Fruit fly (Drosophila melanogaster): Measurements from ENCODE around the gene hec.

The hec gene

dm6 chrX:12906914-12907313, 50.3 kb downstream of the hec start, which contains the start of gene mRpL49 (continued):
- TF ChIP-seq HmgZ (tag; optimal IDR thresholded peaks at IDR 0.05): no peak
- no peak for TF ChIP-seq wor (GFP tag; IDR thresholded peaks at IDR 0.05)
- no peak for TF ChIP-seq CG15601 (tag; optimal IDR thresholded peaks at IDR 0.05)
- peak; percentile 71 for TF ChIP-seq Dref (GFP tag; IDR thresholded peaks at IDR 0.05)
- no peak for TF ChIP-seq CG8281 (tag; optimal IDR thresholded peaks at IDR 0.05)
- no peak for TF ChIP-seq CG9609 (GFP tag; optimal IDR thresholded peaks at IDR 0.05)
- TF ChIP-seq Ets65A (GFP tag): no peak
- TF ChIP-seq Dll (GFP tag; IDR thresholded peaks at IDR 0.05; ENCODE audit: partially characterized antibody): peak; percentile 21; the same call in 1 of the 4 replicates
- no peak for TF ChIP-seq ap (GFP tag; IDR thresholded peaks at IDR 0.05)
- TF ChIP-seq H2.0 (GFP tag; IDR thresholded peaks at IDR 0.05): no peak
- no peak for TF ChIP-seq CG2678 (tag; optimal IDR thresholded peaks at IDR 0.05)
- no peak for TF ChIP-seq caup (GFP tag; optimal IDR thresholded peaks at IDR 0.05; ENCODE audit: severe bottlenecking)
- TF ChIP-seq CG11456 (GFP tag; IDR thresholded peaks at IDR 0.05): no peak
- no peak for TF ChIP-seq toy (GFP tag; IDR thresholded peaks at IDR 0.05)
- no peak for TF ChIP-seq CG6854 (GFP tag; optimal IDR thresholded peaks at IDR 0.05)
- no peak for TF ChIP-seq Rfx (GFP tag; IDR thresholded peaks at IDR 0.05)
- TF ChIP-seq CG8290 (GFP tag; optimal IDR thresholded peaks at IDR 0.05): no peak
- TF ChIP-seq CG8290 (tag; optimal IDR thresholded peaks at IDR 0.05): peak in 1 of 2 experiments; percentile 23

dm6 chrX:12905901-12906689, 51.2 kb downstream of the hec start, which contains the start of gene CG4404:
Gene CG4404 (minus strand): TSS chrX:12906018.
- no peak for TF ChIP-seq CG10462 (GFP tag; optimal IDR thresholded peaks at IDR 0.05)
- TF ChIP-seq Ptx1 (GFP tag; IDR thresholded peaks at IDR 0.05): 0 out of 2 replicates have a peak, but pooled peaks have one; percentile 14
- TF ChIP-seq Drgx (GFP tag; IDR thresholded peaks at IDR 0.05): 0 out of 2 replicates have a peak, but pooled peaks have one; percentile 7
- no peak for TF ChIP-seq ab (GFP tag; optimal IDR thresholded peaks at IDR 0.05)
- no peak for TF ChIP-seq gce (GFP tag; IDR thresholded peaks at IDR 0.05)
- 0 out of 3 replicates have a peak, but pooled peaks have one; percentile 24 for TF ChIP-seq vnd (GFP tag; IDR thresholded peaks at IDR 0.05; ENCODE audit: partially characterized antibody)
- TF ChIP-seq chinmo (GFP tag; IDR thresholded peaks at IDR 0.05; ENCODE audit: partially characterized antibody): 0 out of 4 replicates have a peak, but pooled peaks have one; percentile 35
- no peak for TF ChIP-seq az2 (GFP tag; optimal IDR thresholded peaks at IDR 0.05)
- TF ChIP-seq Myb (GFP tag; optimal IDR thresholded peaks at IDR 0.05): peak; percentile 19
- 0 out of 3 replicates have a peak, but pooled peaks have one; percentile 26 for TF ChIP-seq CG7963 (GFP tag; IDR thresholded peaks at IDR 0.05; ENCODE audit: partially characterized antibody)
- 0 out of 3 replicates have a peak, but pooled peaks have one; percentile 12 for TF ChIP-seq zen2 (GFP tag; IDR thresholded peaks at IDR 0.05; ENCODE audit: partially characterized antibody)
- TF ChIP-seq cg (GFP tag; optimal IDR thresholded peaks at IDR 0.05): peak; percentile 49
- peak; percentile 24; the same call in 1 of the 2 replicates for TF ChIP-seq sna (GFP tag; IDR thresholded peaks at IDR 0.05; ENCODE audit: partially characterized antibody)
- no peak for TF ChIP-seq Oli (tag; optimal IDR thresholded peaks at IDR 0.05)
- TF ChIP-seq stwl (tag; optimal IDR thresholded peaks at IDR 0.05): peak; percentile 20
- TF ChIP-seq sisA (GFP tag; IDR thresholded peaks at IDR 0.05): no peak
- no peak for TF ChIP-seq CG10321 (GFP tag; IDR thresholded peaks at IDR 0.05)
- no peak for TF ChIP-seq prd (optimal IDR thresholded peaks at IDR 0.05)
- no peak for TF ChIP-seq prd (GFP tag; IDR thresholded peaks at IDR 0.05)
- 0 out of 3 replicates have a peak, but pooled peaks have one; percentile 39 for TF ChIP-seq Opbp (GFP tag; IDR thresholded peaks at IDR 0.05; ENCODE audit: partially characterized antibody)
- no peak for TF ChIP-seq da (GFP tag; optimal IDR thresholded peaks at IDR 0.05)
- TF ChIP-seq Aef1 (GFP tag; IDR thresholded peaks at IDR 0.05): no peak
- TF ChIP-seq CG13624 (GFP tag; optimal IDR thresholded peaks at IDR 0.05): no peak
- 0 out of 2 replicates have a peak, but pooled peaks have one; percentile 30 for TF ChIP-seq Bgb (GFP tag; IDR thresholded peaks at IDR 0.05; ENCODE audit: partially characterized antibody)
- TF ChIP-seq Pdp1 (GFP tag; optimal IDR thresholded peaks at IDR 0.05): peak in 1 of 2 experiments; percentile 93
- TF ChIP-seq HLH4C (GFP tag; IDR thresholded peaks at IDR 0.05; ENCODE audit: partially characterized antibody): peak; percentile 52; the same call in 2 of the 3 replicates
- no peak for TF ChIP-seq nerfin-1 (tag; optimal IDR thresholded peaks at IDR 0.05)
- 0 out of 2 replicates have a peak, but pooled peaks have one; percentile 11 for TF ChIP-seq E2f2 (GFP tag; IDR thresholded peaks at IDR 0.05)
- TF ChIP-seq CG6791 (GFP tag; IDR thresholded peaks at IDR 0.05; ENCODE audit: partially characterized antibody): peak; percentile 47; the same call in 1 of the 3 replicates
- 0 out of 3 replicates have a peak, but pooled peaks have one; percentile 14 for TF ChIP-seq ci (GFP tag; IDR thresholded peaks at IDR 0.05)

Data from whole organism, embryonic.